Worm (Caenorhabditis elegans) whole organism, L3 larva: Measurements from ENCODE around the gene dsh-2.

Source experiments
- ceh-28 ChIP-seq: fragments of 150-350 bp; optimal IDR thresholded peaks from 2 replicates; lab custom pipeline; 2014; ENCODE audit warnings: missing biosample characterization, missing genetic modification reagents, missing genetic modification characterization
- egl-27 ChIP-seq: sonication (generic microtip); optimal IDR thresholded peaks from 4 replicates; lab custom pipeline; 2017; ENCODE audit warnings: missing biosample characterization, missing genetic modification reagents, missing genetic modification characterization
- fkh-10 ChIP-seq: sonication (generic microtip); optimal IDR thresholded peaks from 2 replicates; lab custom pipeline; 2017; ENCODE audit warnings: missing biosample characterization, missing genetic modification reagents, missing genetic modification characterization
- lin-15B ChIP-seq: fragments of 150-350 bp; optimal IDR thresholded peaks from 2 replicates; lab custom pipeline; 2014; ENCODE audit warnings: missing biosample characterization, missing genetic modification characterization
- lsy-12 ChIP-seq: sonication (generic microtip); optimal IDR thresholded peaks from 2 replicates; lab custom pipeline; 2016; ENCODE audit warnings: mild to moderate bottlenecking, missing genetic modification characterization, missing compliant biosample characterization
- mdl-1 ChIP-seq: fragments of 150-350 bp; optimal IDR thresholded peaks from 2 replicates; lab custom pipeline; 2014; ENCODE audit warnings: missing biosample characterization, missing genetic modification characterization
- nhr-11 ChIP-seq: fragments of 150-350 bp; optimal IDR thresholded peaks from 2 replicates; lab custom pipeline; 2014; ENCODE audit warnings: missing biosample characterization, missing genetic modification characterization
- nhr-12 ChIP-seq: fragments of 150-350 bp; optimal IDR thresholded peaks from 2 replicates; lab custom pipeline; 2014; ENCODE audit warnings: missing biosample characterization, missing genetic modification characterization
- nhr-28 ChIP-seq: fragments of 150-350 bp; optimal IDR thresholded peaks from 2 replicates; lab custom pipeline; 2014; ENCODE audit warnings: missing biosample characterization, missing genetic modification characterization
- nhr-76 ChIP-seq: fragments of 150-350 bp; sonication (generic microtip); optimal IDR thresholded peaks from 5 replicates; lab custom pipeline; 2014; ENCODE audit warnings: missing biosample characterization, missing genetic modification characterization
- pqm-1 ChIP-seq: fragments of 150-350 bp; optimal IDR thresholded peaks from 2 replicates; lab custom pipeline; 2017; ENCODE audit warnings: missing biosample characterization, missing genetic modification characterization, inconsistent platforms
- skn-1 ChIP-seq: fragments of 150-350 bp; optimal IDR thresholded peaks from 2 replicates; lab custom pipeline; 2014; ENCODE audit warnings: missing biosample characterization, missing genetic modification characterization
- snpc-4 ChIP-seq: fragments of 150-350 bp; optimal IDR thresholded peaks from 2 replicates; lab custom pipeline; 2014; ENCODE audit warnings: missing biosample characterization, missing genetic modification characterization

- TF ChIP-seq pqm-1 (tag; lab: Kevin White, UChicago) (no peak), nhr-76 (tag; lab: Kevin White, UChicago) (no peak), snpc-4 (tag; lab: Kevin White, UChicago) (no peak), egl-27 (tag; lab: Kevin White, UChicago) (no peak), lin-15B (no peak), skn-1 (no peak), lsy-12 (tag; lab: Kevin White, UChicago) (no peak), mdl-1 (tag; lab: Kevin White, UChicago) (no peak), nhr-28 (tag; lab: Kevin White, UChicago) (no peak), nhr-12 (tag; lab: Kevin White, UChicago) (no peak), nhr-11 (tag; lab: Kevin White, UChicago) (no peak), fkh-10 (no peak), ceh-28 (no peak)
Observed at ce11 chrII:5099034-5099433, 18.1 kb upstream of the dsh-2 start.
